Fruit fly (Drosophila melanogaster) whole organism, embryonic: Measurements from ENCODE around the gene 5-HT2B.

Experiments used
- Aef1 ChIP-seq: fragments of 200-800 bp; sonication (Bioruptor generic); IDR thresholded peaks from 3 replicates; pipeline ENCODE4 v1.3.6; 2022; ENCODE audit warnings: missing biosample characterization, missing genetic modification characterization
- CG10147 ChIP-seq: fragments of 200-800 bp; sonication (Bioruptor generic); optimal IDR thresholded peaks from 2 replicates; lab custom pipeline; 2019; ENCODE audit warnings: missing biosample characterization, mild to moderate bottlenecking, missing genetic modification characterization, moderate library complexity
- CG10209 ChIP-seq: fragments of 200-800 bp; sonication (Bioruptor generic); optimal IDR thresholded peaks from 3 replicates; lab custom pipeline; 2017; ENCODE audit warnings: missing biosample characterization, mild to moderate bottlenecking, missing genetic modification characterization, missing genetic modification reagents
- CG13296 ChIP-seq: fragments of 200-800 bp; sonication (Bioruptor generic); optimal IDR thresholded peaks from 3 replicates; lab custom pipeline; 2018; ENCODE audit warnings: missing biosample characterization, mild to moderate bottlenecking, missing genetic modification characterization
- CG13775 ChIP-seq: fragments of 200-800 bp; sonication (Bioruptor generic); optimal IDR thresholded peaks from 3 replicates; lab custom pipeline; 2017; ENCODE audit warnings: missing biosample characterization, mild to moderate bottlenecking, missing genetic modification characterization
- CG13894 ChIP-seq: fragments of 200-800 bp; sonication (Bioruptor generic); optimal IDR thresholded peaks from 3 replicates; lab custom pipeline; 2018; ENCODE audit warnings: missing biosample characterization, mild to moderate bottlenecking, missing genetic modification characterization, moderate library complexity
- CG17359 ChIP-seq: fragments of 200-800 bp; sonication (Bioruptor generic); optimal IDR thresholded peaks from 3 replicates; lab custom pipeline; 2018; ENCODE audit warnings: missing biosample characterization, mild to moderate bottlenecking, missing genetic modification characterization, moderate library complexity
- CG17385 ChIP-seq: fragments of 200-800 bp; sonication (Bioruptor generic); optimal IDR thresholded peaks from 3 replicates; lab custom pipeline; 2018; ENCODE audit warnings: missing biosample characterization, mild to moderate bottlenecking, missing genetic modification characterization
- CG18599 ChIP-seq: fragments of 200-800 bp; sonication (Bioruptor generic); optimal IDR thresholded peaks from 3 replicates; lab custom pipeline; 2017; ENCODE audit warnings: missing biosample characterization, missing genetic modification characterization, mild to moderate bottlenecking, moderate library complexity, missing genetic modification reagents
- CG18619 ChIP-seq: fragments of 200-800 bp; sonication (Bioruptor generic); optimal IDR thresholded peaks from 3 replicates; lab custom pipeline; 2017; ENCODE audit warnings: missing biosample characterization, mild to moderate bottlenecking, missing genetic modification characterization
- CG2120 ChIP-seq: fragments of 200-800 bp; sonication (Bioruptor generic); optimal IDR thresholded peaks from 3 replicates; lab custom pipeline; 2016; ENCODE audit warnings: missing biosample characterization, missing genetic modification characterization
- CG30403 ChIP-seq: fragments of 200-800 bp; sonication (Bioruptor generic); optimal IDR thresholded peaks from 3 replicates; lab custom pipeline; 2016; ENCODE audit warnings: missing biosample characterization, missing genetic modification characterization
- CG31441 ChIP-seq: fragments of 200-800 bp; sonication (Bioruptor generic); IDR thresholded peaks from 2 replicates; pipeline ENCODE4 v1.3.6; 2022; ENCODE audit warnings: missing biosample characterization, missing genetic modification characterization
- CG4617 ChIP-seq: fragments of 200-800 bp; sonication (Bioruptor generic); optimal IDR thresholded peaks from 3 replicates; lab custom pipeline; 2016; ENCODE audit warnings: missing biosample characterization, missing genetic modification characterization, borderline replicate concordance
- CG6813 ChIP-seq: fragments of 200-800 bp; sonication (Bioruptor generic); optimal IDR thresholded peaks from 2 replicates; lab custom pipeline; 2017; ENCODE audit warnings: missing biosample characterization, missing genetic modification characterization, mild to moderate bottlenecking, moderate library complexity, missing genetic modification reagents
- CG6854 ChIP-seq: fragments of 200-800 bp; sonication (Bioruptor generic); optimal IDR thresholded peaks from 3 replicates; lab custom pipeline; 2017; ENCODE audit warnings: missing biosample characterization, mild to moderate bottlenecking, missing genetic modification characterization
- CG7357 ChIP-seq: fragments of 200-800 bp; sonication (Bioruptor generic); IDR thresholded peaks from 3 replicates; pipeline ENCODE4 v1.3.6; 2022; ENCODE audit warnings: missing biosample characterization, missing genetic modification characterization
- CG7556 ChIP-seq: fragments of 200-800 bp; sonication (Bioruptor generic); optimal IDR thresholded peaks from 2 replicates; lab custom pipeline; 2017; ENCODE audit warnings: missing biosample characterization, mild to moderate bottlenecking, missing genetic modification characterization
- CG7839 ChIP-seq: fragments of 200-800 bp; sonication (Bioruptor generic); optimal IDR thresholded peaks from 3 replicates; lab custom pipeline; 2018; ENCODE audit warnings: missing biosample characterization, mild to moderate bottlenecking, missing genetic modification characterization, moderate library complexity
- CG9215 ChIP-seq: fragments of 200-800 bp; sonication (Bioruptor generic); IDR thresholded peaks from 2 replicates; pipeline ENCODE4 v1.3.6; 2022; ENCODE audit warnings: missing biosample characterization, missing genetic modification characterization
- CoRest ChIP-seq: fragments of 200-800 bp; sonication (Bioruptor generic); optimal IDR thresholded peaks from 3 replicates; lab custom pipeline; 2018; ENCODE audit warnings: missing biosample characterization, mild to moderate bottlenecking, missing genetic modification characterization, moderate library complexity
- Dbx ChIP-seq: fragments of 200-800 bp; sonication (Bioruptor generic); IDR thresholded peaks from 3 replicates; pipeline ENCODE4 v1.3.6; 2022; ENCODE audit warnings: missing biosample characterization, missing genetic modification characterization
- Fer3 ChIP-seq: fragments of 200-800 bp; sonication (Bioruptor generic); optimal IDR thresholded peaks from 2 replicates; lab custom pipeline; 2018; ENCODE audit warnings: missing biosample characterization, mild to moderate bottlenecking, missing genetic modification characterization, moderate library complexity
- Hand ChIP-seq: fragments of 200-800 bp; sonication (Bioruptor generic); optimal IDR thresholded peaks from 2 replicates; lab custom pipeline; 2017; ENCODE audit warnings: mild to moderate bottlenecking, missing biosample characterization, missing genetic modification reagents, missing genetic modification characterization
- Hmr ChIP-seq: fragments of 200-800 bp; sonication (Bioruptor generic); optimal IDR thresholded peaks from 3 replicates; lab custom pipeline; 2017; ENCODE audit warnings: mild to moderate bottlenecking, missing biosample characterization, missing genetic modification reagents, missing genetic modification characterization
- Hr51 ChIP-seq, 2 experiments: fragments of 200-800 bp; sonication (Bioruptor generic); optimal IDR thresholded peaks; 2 replicates in 1 of 2; 3 replicates in 1 of 2; lab custom pipeline; 2016 to 2018; ENCODE audit warnings: missing biosample characterization in 2 of 2, missing genetic modification characterization in 2 of 2, mild to moderate bottlenecking in 1 of 2, moderate library complexity in 1 of 2
- Jarid2 ChIP-seq: fragments of 200-800 bp; sonication (Bioruptor generic); optimal IDR thresholded peaks from 3 replicates; lab custom pipeline; 2017; ENCODE audit warnings: mild to moderate bottlenecking, missing biosample characterization, missing genetic modification reagents, missing genetic modification characterization
- Lhr ChIP-seq: fragments of 200-800 bp; sonication (Bioruptor generic); optimal IDR thresholded peaks from 3 replicates; lab custom pipeline; 2017; ENCODE audit warnings: mild to moderate bottlenecking, missing biosample characterization, missing genetic modification reagents, missing genetic modification characterization
- Med ChIP-seq: fragments of 200-800 bp; sonication (Bioruptor generic); peaks from one replicate; lab custom pipeline; 2016; ENCODE audit warnings: missing biosample characterization, missing genetic modification characterization, mild to moderate bottlenecking, inconsistent platforms, moderate library complexity
- Meics ChIP-seq: fragments of 200-800 bp; sonication (Bioruptor generic); optimal IDR thresholded peaks from 2 replicates; lab custom pipeline; 2017; ENCODE audit warnings: missing biosample characterization, mild to moderate bottlenecking, missing genetic modification characterization
- NfI ChIP-seq: fragments of 200-800 bp; sonication (Bioruptor generic); optimal IDR thresholded peaks from 3 replicates; lab custom pipeline; 2018; ENCODE audit warnings: missing biosample characterization, mild to moderate bottlenecking, missing genetic modification characterization, moderate library complexity
- Ptx1 ChIP-seq: fragments of 200-800 bp; sonication (Bioruptor generic); IDR thresholded peaks from 2 replicates; pipeline ENCODE4 v1.3.6; 2022; ENCODE audit warnings: missing biosample characterization, missing genetic modification characterization
- ash1 ChIP-seq: fragments of 200-800 bp; sonication (Bioruptor generic); optimal IDR thresholded peaks from 2 replicates; lab custom pipeline; 2018; ENCODE audit warnings: missing biosample characterization, mild to moderate bottlenecking, missing genetic modification characterization
- ci ChIP-seq: fragments of 200-800 bp; sonication (Bioruptor generic); IDR thresholded peaks from 3 replicates; pipeline ENCODE4 v1.3.6; 2022; ENCODE audit warnings: missing biosample characterization, missing genetic modification characterization
- dmrt99B ChIP-seq: fragments of 200-800 bp; sonication (Bioruptor generic); optimal IDR thresholded peaks from 2 replicates; lab custom pipeline; 2018; ENCODE audit warnings: missing biosample characterization, mild to moderate bottlenecking, missing genetic modification characterization, moderate library complexity
- gem ChIP-seq: fragments of 200-800 bp; sonication (Bioruptor generic); optimal IDR thresholded peaks from 2 replicates; lab custom pipeline; 2019; ENCODE audit warnings: missing biosample characterization, mild to moderate bottlenecking, missing genetic modification characterization, moderate library complexity
- gsb ChIP-seq: fragments of 200-800 bp; sonication (Bioruptor generic); IDR thresholded peaks from 2 replicates; pipeline ENCODE4 v1.3.6; 2022; ENCODE audit warnings: missing biosample characterization, missing genetic modification characterization
- ind ChIP-seq: fragments of 200-800 bp; sonication (Bioruptor generic); optimal IDR thresholded peaks from 3 replicates; lab custom pipeline; 2016; ENCODE audit warnings: missing biosample characterization, missing genetic modification characterization
- kay ChIP-seq: fragments of 200-800 bp; sonication (Bioruptor generic); optimal IDR thresholded peaks from 2 replicates; lab custom pipeline; 2016; ENCODE audit warnings: missing biosample characterization, missing genetic modification characterization
- mam ChIP-seq: fragments of 200-800 bp; sonication (Bioruptor generic); optimal IDR thresholded peaks from 3 replicates; lab custom pipeline; 2016; ENCODE audit warnings: missing biosample characterization, missing genetic modification characterization
- nerfin-1 ChIP-seq: fragments of 200-800 bp; sonication (Bioruptor generic); optimal IDR thresholded peaks from 3 replicates; lab custom pipeline; 2019; ENCODE audit warnings: missing biosample characterization, mild to moderate bottlenecking, missing genetic modification characterization, moderate library complexity
- nmo ChIP-seq: fragments of 200-800 bp; sonication (Bioruptor generic); optimal IDR thresholded peaks from 2 replicates; lab custom pipeline; 2018; ENCODE audit warnings: missing biosample characterization, mild to moderate bottlenecking, missing genetic modification characterization, moderate library complexity
- prd ChIP-seq, 3 experiments: fragments of >200 bp in 2 of 3; fragments of 200-800 bp in 1 of 3; sonication (Bioruptor generic) in 1 of 3; optimal IDR thresholded peaks in 2 of 3; IDR thresholded peaks in 1 of 3; 2 replicates in 2 of 3; 3 replicates in 1 of 3; pipeline versions ENCODE4 v1.3.6 to Lab custom; 2017 to 2022; ENCODE audit warnings: missing biosample characterization in 1 of 3, missing genetic modification characterization in 1 of 3
- row ChIP-seq: fragments of 200-800 bp; sonication (Bioruptor generic); IDR thresholded peaks from 3 replicates; pipeline ENCODE4 v1.3.6; 2022; ENCODE audit warnings: missing biosample characterization, missing genetic modification characterization
- vvl ChIP-seq: fragments of 200-800 bp; sonication (Bioruptor generic); IDR thresholded peaks from 2 replicates; pipeline ENCODE4 v1.3.6; 2022; ENCODE audit warnings: missing biosample characterization, missing genetic modification characterization
- wor ChIP-seq: fragments of 200-800 bp; sonication (Bioruptor generic); IDR thresholded peaks from 2 replicates; pipeline ENCODE4 v1.3.6; 2022; ENCODE audit warnings: missing biosample characterization, missing genetic modification characterization

5-HT2B gene

DNA sequence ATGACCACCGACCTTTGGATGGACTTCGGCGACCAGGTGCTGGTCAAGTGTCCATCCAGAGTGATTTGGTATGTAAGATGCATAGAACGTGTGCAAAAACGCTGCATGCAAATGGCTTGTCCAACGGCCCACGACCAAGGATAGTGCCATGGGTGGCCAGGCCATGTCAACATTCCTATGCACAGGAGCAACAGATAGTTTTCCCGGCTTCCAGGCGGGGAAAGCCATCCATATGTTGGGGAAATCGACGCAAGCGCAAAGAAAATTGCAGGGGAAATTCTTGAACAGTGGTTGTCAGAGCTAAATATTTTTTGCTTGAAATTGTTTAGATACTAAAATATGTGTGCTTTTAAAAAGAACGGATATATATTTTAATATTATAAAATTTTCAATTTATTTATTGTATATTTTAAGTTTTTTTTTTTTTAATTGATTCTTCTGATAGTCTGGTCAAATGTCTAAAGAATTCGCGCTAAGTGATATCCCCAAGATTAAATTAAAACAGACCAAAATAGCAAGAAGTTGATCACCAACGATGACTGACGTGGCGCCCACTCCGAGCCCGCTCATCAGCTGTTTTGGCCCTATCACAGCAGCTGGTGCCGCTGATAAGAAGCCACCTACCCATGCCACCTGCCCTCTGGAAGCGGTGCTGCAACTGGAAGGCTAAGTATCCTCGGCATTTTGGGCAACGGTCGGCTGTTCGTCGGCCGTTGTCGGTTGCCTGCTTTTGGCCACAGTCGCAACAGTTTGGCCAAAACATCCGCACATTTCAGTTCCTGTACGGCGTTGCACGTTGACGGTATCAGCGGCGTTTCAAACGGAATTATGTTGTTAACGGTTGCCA is at the start of gene 5-HT2B:
Gene 5-HT2B (plus strand): TSS at position 797 of the 847 bp plus-strand sequence.
- TF ChIP-seq kay (GFP tag; lab: Kevin White, UChicago), result no peak
- TF ChIP-seq CG17385, result peak; percentile 37
- peak; percentile 46; the same call in 1 of the 2 replicates for TF ChIP-seq vvl
- TF ChIP-seq CG4617 (GFP tag; lab: Kevin White, UChicago), result no peak
- no peak for TF ChIP-seq Lhr (GFP tag; lab: Kevin White, UChicago)
- peak; percentile 23; the same call in 1 of the 3 replicates for TF ChIP-seq Aef1 (GFP tag; lab: Robert Waterston, UW)
- peak; percentile 34 for TF ChIP-seq Fer3 (tag; lab: Kevin White, UChicago)
- 0 out of 3 replicates have a peak, but pooled peaks have one; percentile 41 for TF ChIP-seq Dbx (GFP tag; lab: Robert Waterston, UW)
- no peak for TF ChIP-seq wor
- peak; percentile 34; the same call in 1 of the 2 replicates for TF ChIP-seq Ptx1 (GFP tag; lab: Robert Waterston, UW)
- peak; percentile 39 for TF ChIP-seq dmrt99B (tag; lab: Kevin White, UChicago)
- peak; percentile 34 for TF ChIP-seq NfI (GFP tag; lab: Kevin White, UChicago)
- peak; percentile 49 for TF ChIP-seq CG2120
- TF ChIP-seq CG13775 (GFP tag; lab: Kevin White, UChicago), result peak; percentile 32
- TF ChIP-seq CG7357, result 0 out of 3 replicates have a peak, but pooled peaks have one; percentile 30
- TF ChIP-seq CG18599 (GFP tag; lab: Kevin White, UChicago), result peak; percentile 86
- peak; percentile 73 for TF ChIP-seq CG7556 (GFP tag; lab: Kevin White, UChicago)
- TF ChIP-seq ci (GFP tag; lab: Robert Waterston, UW), result no peak
- TF ChIP-seq CG17359 (tag; lab: Kevin White, UChicago), result peak; percentile 14
- peak; percentile 65 for TF ChIP-seq Meics (GFP tag; lab: Kevin White, UChicago)
- peak; percentile 30; the same call in 1 of the 3 replicates for TF ChIP-seq row (GFP tag; lab: Robert Waterston, UW)
- TF ChIP-seq ash1 (GFP tag; lab: Kevin White, UChicago), result no peak
- TF ChIP-seq gsb (GFP tag; lab: Robert Waterston, UW), result no peak
- peak; percentile 71 for TF ChIP-seq Hmr (GFP tag; lab: Kevin White, UChicago)
- TF ChIP-seq Hr51 (GFP tag; optimal IDR thresholded peaks at IDR 0.05; lab: Kevin White, UChicago), result peak in 1 of 2 experiments; percentile 58
- TF ChIP-seq Med (GFP tag; lab: Kevin White, UChicago), result peak; percentile 43
- TF ChIP-seq CG30403 (GFP tag; lab: Kevin White, UChicago), result peak; percentile 28
- TF ChIP-seq CG13894 (tag; lab: Kevin White, UChicago), result peak; percentile 42
- peak; percentile 27 for TF ChIP-seq CG10209 (GFP tag; lab: Kevin White, UChicago)
- peak; percentile 56 for TF ChIP-seq gem
- no peak for TF ChIP-seq prd (optimal IDR thresholded peaks at IDR 0.05; lab: Kevin White, UChicago)
- TF ChIP-seq prd (GFP tag; IDR thresholded peaks at IDR 0.05; lab: Robert Waterston, UW), result 0 out of 3 replicates have a peak, but pooled peaks have one; percentile 5
- peak; percentile 23 for TF ChIP-seq CG10147 (GFP tag; lab: Kevin White, UChicago)
- peak; percentile 15 for TF ChIP-seq ind (GFP tag; lab: Kevin White, UChicago)
- TF ChIP-seq nerfin-1 (tag; lab: Kevin White, UChicago), result peak; percentile 76
- TF ChIP-seq CG9215 (GFP tag; lab: Robert Waterston, UW), result peak; percentile 40
- peak; percentile 0 for TF ChIP-seq nmo (GFP tag; lab: Kevin White, UChicago)
- no peak for TF ChIP-seq Jarid2 (GFP tag; lab: Kevin White, UChicago)
- peak; percentile 33 for TF ChIP-seq CG18619 (GFP tag; lab: Kevin White, UChicago)
- TF ChIP-seq CG13296 (GFP tag; lab: Kevin White, UChicago), result peak; percentile 44
- TF ChIP-seq CG6813, result peak; percentile 32
- 0 out of 2 replicates have a peak, but pooled peaks have one; percentile 27 for TF ChIP-seq CG31441 (GFP tag; lab: Robert Waterston, UW)
- peak; percentile 40 for TF ChIP-seq Hand (GFP tag; lab: Kevin White, UChicago)
- peak; percentile 61 for TF ChIP-seq CG7839
- TF ChIP-seq mam (GFP tag; lab: Kevin White, UChicago), result peak; percentile 5
- TF ChIP-seq CG6854, result peak; percentile 44
- peak; percentile 22 for TF ChIP-seq CoRest (tag; lab: Kevin White, UChicago)
